Fruit fly (Drosophila melanogaster) whole organism, embryonic: ENCODE results near the gene CG1847.
A peak's percentile ranks its signal among the peaks of the same experiment; 100 is the strongest.

Experiments used
- CG10431 ChIP-seq: fragments of 200-800 bp; sonication (Bioruptor generic); optimal IDR thresholded peaks from 3 replicates; lab custom pipeline; 2018; ENCODE audit warnings: missing biosample characterization, mild to moderate bottlenecking, missing genetic modification characterization
- CG12155 ChIP-seq: fragments of 200-800 bp; sonication (Bioruptor generic); optimal IDR thresholded peaks from 3 replicates; lab custom pipeline; 2016; ENCODE audit warnings: missing biosample characterization, missing genetic modification characterization
- CG15073 ChIP-seq: fragments of 200-800 bp; sonication (Bioruptor generic); optimal IDR thresholded peaks from 2 replicates; lab custom pipeline; 2016; ENCODE audit warnings: missing biosample characterization, missing genetic modification characterization
- CG15269 ChIP-seq: fragments of 200-800 bp; sonication (Bioruptor generic); optimal IDR thresholded peaks from 2 replicates; lab custom pipeline; 2018; ENCODE audit warnings: missing biosample characterization, mild to moderate bottlenecking, missing genetic modification characterization, moderate library complexity
- CG16815 ChIP-seq: fragments of 200-800 bp; sonication (Bioruptor generic); optimal IDR thresholded peaks from 3 replicates; lab custom pipeline; 2017; ENCODE audit warnings: missing biosample characterization, mild to moderate bottlenecking, missing genetic modification characterization
- CG17568 ChIP-seq: fragments of 200-800 bp; sonication (Bioruptor generic); optimal IDR thresholded peaks from 2 replicates; lab custom pipeline; 2018; ENCODE audit warnings: missing biosample characterization, mild to moderate bottlenecking, missing genetic modification characterization, moderate library complexity
- CG18764 ChIP-seq: fragments of 200-800 bp; sonication (Bioruptor generic); optimal IDR thresholded peaks from 3 replicates; lab custom pipeline; 2016; ENCODE audit warnings: missing biosample characterization, missing genetic modification characterization
- CG2129 ChIP-seq: fragments of 200-800 bp; sonication (Bioruptor generic); IDR thresholded peaks from 2 replicates; pipeline ENCODE4 v1.3.6; 2022; ENCODE audit warnings: missing biosample characterization, missing genetic modification characterization; ENCODE audit not compliant: partially characterized antibody
- CG34224 ChIP-seq: fragments of 200-800 bp; sonication (Bioruptor generic); IDR thresholded peaks from 3 replicates; pipeline ENCODE4 v1.3.6; 2022; ENCODE audit warnings: missing biosample characterization, missing genetic modification characterization; ENCODE audit not compliant: partially characterized antibody
- CG34422 ChIP-seq: fragments of 200-800 bp; sonication (Bioruptor generic); IDR thresholded peaks from 3 replicates; pipeline ENCODE4 v1.3.6; 2022; ENCODE audit warnings: missing biosample characterization, missing genetic modification characterization
- CG3847 ChIP-seq: fragments of 200-800 bp; sonication (Bioruptor generic); IDR thresholded peaks from 2 replicates; pipeline ENCODE4 v1.3.6; 2022; ENCODE audit warnings: missing biosample characterization, missing genetic modification characterization
- CG4707 ChIP-seq: fragments of 200-800 bp; sonication (Bioruptor generic); optimal IDR thresholded peaks from 2 replicates; lab custom pipeline; 2018; ENCODE audit warnings: missing biosample characterization, mild to moderate bottlenecking, missing genetic modification characterization, moderate library complexity
- CG6765 ChIP-seq: fragments of 200-800 bp; sonication (Bioruptor generic); optimal IDR thresholded peaks from 3 replicates; lab custom pipeline; 2017; ENCODE audit warnings: missing biosample characterization, mild to moderate bottlenecking, missing genetic modification characterization
- CG7271 ChIP-seq: fragments of 200-800 bp; sonication (Bioruptor generic); optimal IDR thresholded peaks from 2 replicates; lab custom pipeline; 2018; ENCODE audit warnings: missing biosample characterization, mild to moderate bottlenecking, missing genetic modification characterization, moderate library complexity
- CG7372 ChIP-seq: fragments of 200-800 bp; sonication (Bioruptor generic); IDR thresholded peaks from 2 replicates; pipeline ENCODE4 v1.3.6; 2022; ENCODE audit warnings: missing biosample characterization, missing genetic modification characterization
- CG7987 ChIP-seq: fragments of 200-800 bp; sonication (Bioruptor generic); optimal IDR thresholded peaks from 2 replicates; lab custom pipeline; 2018; ENCODE audit warnings: missing biosample characterization, mild to moderate bottlenecking, missing genetic modification characterization, moderate library complexity
- Dbx ChIP-seq: fragments of 200-800 bp; sonication (Bioruptor generic); IDR thresholded peaks from 3 replicates; pipeline ENCODE4 v1.3.6; 2022; ENCODE audit warnings: missing biosample characterization, missing genetic modification characterization
- Doc2 ChIP-seq: fragments of 200-800 bp; sonication (Bioruptor generic); IDR thresholded peaks from 2 replicates; pipeline ENCODE4 v1.3.6; 2022; ENCODE audit warnings: missing biosample characterization, missing genetic modification characterization
- Dp ChIP-seq: fragments of 200-800 bp; sonication (Bioruptor generic); optimal IDR thresholded peaks from 2 replicates; lab custom pipeline; 2018; ENCODE audit warnings: missing biosample characterization, mild to moderate bottlenecking, missing genetic modification characterization, moderate library complexity
- Ets65A ChIP-seq: fragments of 200-800 bp; sonication (Bioruptor generic); peaks from one replicate; lab custom pipeline; 2016; ENCODE audit warnings: missing biosample characterization, missing genetic modification characterization
- HmgZ ChIP-seq: fragments of 200-800 bp; sonication (Bioruptor generic); optimal IDR thresholded peaks from 2 replicates; lab custom pipeline; 2018; ENCODE audit warnings: missing biosample characterization, mild to moderate bottlenecking, missing genetic modification characterization
- Hr78 ChIP-seq, 2 experiments: fragments of 200-800 bp in 1 of 2; fragments of >200 bp in 1 of 2; sonication (Bioruptor generic) in 1 of 2; optimal IDR thresholded peaks; 2 replicates each; lab custom pipeline; 2017 to 2019; ENCODE audit warnings: missing biosample characterization in 2 of 2, missing genetic modification characterization in 2 of 2, mild to moderate bottlenecking in 1 of 2, moderate library complexity in 1 of 2
- Jarid2 ChIP-seq: fragments of 200-800 bp; sonication (Bioruptor generic); optimal IDR thresholded peaks from 3 replicates; lab custom pipeline; 2017; ENCODE audit warnings: mild to moderate bottlenecking, missing biosample characterization, missing genetic modification reagents, missing genetic modification characterization
- MESR4 ChIP-seq: fragments of 200-800 bp; sonication (Bioruptor generic); optimal IDR thresholded peaks from 2 replicates; lab custom pipeline; 2018; ENCODE audit warnings: missing biosample characterization, mild to moderate bottlenecking, missing genetic modification characterization, moderate library complexity
- NC2β ChIP-seq: fragments of 200-800 bp; sonication (Bioruptor generic); optimal IDR thresholded peaks from 2 replicates; lab custom pipeline; 2016; ENCODE audit warnings: missing biosample characterization, missing genetic modification characterization
- Neu2 ChIP-seq: fragments of 200-800 bp; sonication (Bioruptor generic); optimal IDR thresholded peaks from 3 replicates; lab custom pipeline; 2016; ENCODE audit warnings: missing biosample characterization, missing genetic modification characterization, borderline replicate concordance
- Nf-YA ChIP-seq: fragments of 200-800 bp; sonication (Bioruptor generic); IDR thresholded peaks from 2 replicates; pipeline ENCODE4 v1.3.6; 2022; ENCODE audit warnings: missing biosample characterization, missing genetic modification characterization
- NfI ChIP-seq: fragments of 200-800 bp; sonication (Bioruptor generic); optimal IDR thresholded peaks from 3 replicates; lab custom pipeline; 2018; ENCODE audit warnings: missing biosample characterization, mild to moderate bottlenecking, missing genetic modification characterization, moderate library complexity
- PHDP ChIP-seq: fragments of 200-800 bp; sonication (Bioruptor generic); optimal IDR thresholded peaks from 3 replicates; lab custom pipeline; 2018; ENCODE audit warnings: missing biosample characterization, mild to moderate bottlenecking, missing genetic modification characterization, moderate library complexity
- Ravus ChIP-seq: fragments of 200-800 bp; sonication (Bioruptor generic); IDR thresholded peaks from 2 replicates; pipeline ENCODE4 v1.3.6; 2022; ENCODE audit warnings: missing biosample characterization, missing genetic modification characterization
- Sry-δ ChIP-seq: fragments of 200-800 bp; sonication (Bioruptor generic); optimal IDR thresholded peaks from 2 replicates; lab custom pipeline; 2016; ENCODE audit warnings: missing biosample characterization, missing genetic modification characterization
- Taf1 ChIP-seq: fragments of 200-800 bp; sonication (Bioruptor generic); IDR thresholded peaks from 2 replicates; pipeline ENCODE4 v1.3.6; 2022; ENCODE audit warnings: missing biosample characterization, missing genetic modification characterization
- YL-1 ChIP-seq: fragments of 200-800 bp; sonication (Bioruptor generic); optimal IDR thresholded peaks from 3 replicates; lab custom pipeline; 2017; ENCODE audit warnings: missing biosample characterization, mild to moderate bottlenecking, missing genetic modification characterization
- ac ChIP-seq: fragments of 200-800 bp; sonication (Bioruptor generic); optimal IDR thresholded peaks from 3 replicates; lab custom pipeline; 2017; ENCODE audit warnings: missing biosample characterization, mild to moderate bottlenecking, missing genetic modification characterization
- al ChIP-seq: fragments of 200-800 bp; sonication (Bioruptor generic); IDR thresholded peaks from 2 replicates; pipeline ENCODE4 v1.3.6; 2022; ENCODE audit warnings: missing biosample characterization, missing genetic modification characterization
- aop ChIP-seq: fragments of 200-800 bp; sonication (Bioruptor generic); IDR thresholded peaks from 2 replicates; pipeline ENCODE4 v1.3.6; 2022; ENCODE audit warnings: missing biosample characterization, missing genetic modification characterization
- ase ChIP-seq: fragments of 200-800 bp; sonication (Bioruptor generic); IDR thresholded peaks from 3 replicates; pipeline ENCODE4 v1.3.6; 2022; ENCODE audit warnings: missing biosample characterization, missing genetic modification characterization
- ash1 ChIP-seq: fragments of 200-800 bp; sonication (Bioruptor generic); optimal IDR thresholded peaks from 2 replicates; lab custom pipeline; 2018; ENCODE audit warnings: missing biosample characterization, mild to moderate bottlenecking, missing genetic modification characterization
- bab2 ChIP-seq: fragments of 200-800 bp; sonication (Bioruptor generic); optimal IDR thresholded peaks from 2 replicates; lab custom pipeline; 2016; ENCODE audit warnings: missing biosample characterization, missing genetic modification characterization
- disco-r ChIP-seq: fragments of 200-800 bp; sonication (Bioruptor generic); optimal IDR thresholded peaks from 2 replicates; lab custom pipeline; 2016; ENCODE audit warnings: missing biosample characterization, missing genetic modification characterization
- dm ChIP-seq: fragments of 200-800 bp; sonication (Bioruptor generic); optimal IDR thresholded peaks from 3 replicates; lab custom pipeline; 2016; ENCODE audit warnings: missing biosample characterization, missing genetic modification characterization
- dmrt99B ChIP-seq: fragments of 200-800 bp; sonication (Bioruptor generic); optimal IDR thresholded peaks from 2 replicates; lab custom pipeline; 2018; ENCODE audit warnings: missing biosample characterization, mild to moderate bottlenecking, missing genetic modification characterization, moderate library complexity
- gce ChIP-seq: fragments of 200-800 bp; sonication (Bioruptor generic); IDR thresholded peaks from 3 replicates; pipeline ENCODE4 v1.3.6; 2022; ENCODE audit warnings: missing biosample characterization, missing genetic modification characterization
- grn ChIP-seq: fragments of 200-800 bp; sonication (Bioruptor generic); optimal IDR thresholded peaks from 3 replicates; lab custom pipeline; 2017; ENCODE audit warnings: missing biosample characterization, missing genetic modification characterization
- lab ChIP-seq: fragments of 200-800 bp; sonication (Bioruptor generic); optimal IDR thresholded peaks from 3 replicates; lab custom pipeline; 2017; ENCODE audit warnings: missing biosample characterization, missing genetic modification characterization, mild to moderate bottlenecking, moderate library complexity, missing genetic modification reagents
- nau ChIP-seq: fragments of 200-800 bp; sonication (Bioruptor generic); optimal IDR thresholded peaks from 3 replicates; lab custom pipeline; 2017; ENCODE audit warnings: missing biosample characterization, mild to moderate bottlenecking, missing genetic modification characterization, missing genetic modification reagents
- pros ChIP-seq: fragments of 200-800 bp; sonication (Bioruptor generic); optimal IDR thresholded peaks from 3 replicates; lab custom pipeline; 2019; ENCODE audit warnings: missing biosample characterization, mild to moderate bottlenecking, missing genetic modification characterization, moderate library complexity
- pum ChIP-seq: fragments of 200-800 bp; sonication (Bioruptor generic); optimal IDR thresholded peaks from 2 replicates; lab custom pipeline; 2016; ENCODE audit warnings: missing biosample characterization, missing genetic modification characterization
- shn ChIP-seq: fragments of 200-800 bp; sonication (Bioruptor generic); optimal IDR thresholded peaks from 3 replicates; lab custom pipeline; 2016; ENCODE audit warnings: missing biosample characterization, missing genetic modification characterization
- tup ChIP-seq: fragments of 200-800 bp; sonication (Bioruptor generic); optimal IDR thresholded peaks from 2 replicates; lab custom pipeline; 2016; ENCODE audit warnings: missing biosample characterization, mild to moderate bottlenecking, missing genetic modification characterization, moderate library complexity
- twi ChIP-seq: fragments of 200-800 bp; optimal IDR thresholded peaks from 2 replicates; lab custom pipeline; 2019; ENCODE audit warnings: missing biosample characterization, mild to moderate bottlenecking, missing genetic modification characterization, moderate library complexity
- yki ChIP-seq: fragments of >200 bp; optimal IDR thresholded peaks from 3 replicates; lab custom pipeline; 2018

CG1847 gene

DNA sequence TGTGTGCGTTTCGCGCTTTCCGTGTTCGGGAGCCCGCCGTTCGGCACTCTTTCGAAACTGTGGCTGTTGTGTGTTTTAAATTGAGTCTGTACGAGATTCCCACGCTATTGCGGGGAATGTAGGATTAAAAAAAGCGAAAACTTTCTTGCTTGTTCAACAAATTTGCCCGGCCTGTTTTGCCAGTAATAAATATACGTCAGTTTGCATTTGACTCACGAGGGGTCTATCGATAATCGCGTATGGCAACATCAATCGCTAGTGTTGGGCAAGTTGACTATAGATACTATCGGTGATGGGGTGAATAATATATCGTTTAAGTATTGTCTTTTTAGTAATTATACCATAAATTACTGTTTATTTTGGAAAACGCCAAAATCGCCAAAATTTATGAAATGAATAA, 36.2 kb downstream of the CG1847 start, which contains the start of gene Upf1 (continued):
- peak; percentile 41; the same call in 1 of the 2 replicates for TF ChIP-seq CG3847
- TF ChIP-seq twi (tag; lab: Kevin White, UChicago): no peak
- TF ChIP-seq CG7271 (tag; lab: Kevin White, UChicago): no peak
- TF ChIP-seq Doc2 (GFP tag; lab: Robert Waterston, UW): no peak
- peak; percentile 59 for TF ChIP-seq MESR4 (GFP tag; lab: Kevin White, UChicago)
- no peak for TF ChIP-seq CG17568 (GFP tag; lab: Kevin White, UChicago)
- no peak for TF ChIP-seq Neu2 (GFP tag; lab: Kevin White, UChicago)
- TF ChIP-seq ase: no peak
- no peak for TF ChIP-seq NC2β
- TF ChIP-seq grn (GFP tag; lab: Kevin White, UChicago): no peak
- TF ChIP-seq Dp: peak; percentile 19
- TF ChIP-seq disco-r: no peak
- no peak for TF ChIP-seq Taf1 (GFP tag; lab: Robert Waterston, UW)
- no peak for TF ChIP-seq NfI
- TF ChIP-seq pros: no peak
- peak; percentile 47 for TF ChIP-seq Ets65A (GFP tag; lab: Kevin White, UChicago)
- no peak for TF ChIP-seq Hr78 (GFP tag; optimal IDR thresholded peaks at IDR 0.05; lab: Kevin White, UChicago)
- TF ChIP-seq CG7372: no peak
- no peak for TF ChIP-seq Dbx (GFP tag; lab: Robert Waterston, UW)
- no peak for TF ChIP-seq dmrt99B
- no peak for TF ChIP-seq shn (GFP tag; lab: Kevin White, UChicago)
- TF ChIP-seq CG18764 (GFP tag; lab: Kevin White, UChicago): no peak
- TF ChIP-seq CG15073: no peak
- peak; percentile 87 for TF ChIP-seq CG34224
- no peak for TF ChIP-seq lab (GFP tag; lab: Kevin White, UChicago)
- TF ChIP-seq YL-1 (GFP tag; lab: Kevin White, UChicago): peak; percentile 21
- no peak for TF ChIP-seq nau (GFP tag; lab: Kevin White, UChicago)
- TF ChIP-seq CG10431 (GFP tag; lab: Kevin White, UChicago): no peak
- no peak for TF ChIP-seq gce (GFP tag; lab: Robert Waterston, UW)
- TF ChIP-seq ash1 (GFP tag; lab: Kevin White, UChicago): no peak
- TF ChIP-seq Sry-δ (GFP tag; lab: Kevin White, UChicago): peak; percentile 80
- peak; percentile 79 for TF ChIP-seq CG2129 (GFP tag; lab: Robert Waterston, UW)
- TF ChIP-seq dm: peak; percentile 15
- no peak for TF ChIP-seq PHDP (tag; lab: Kevin White, UChicago)
- TF ChIP-seq Ravus (GFP tag; lab: Robert Waterston, UW): no peak
- no peak for TF ChIP-seq CG12155 (GFP tag; lab: Kevin White, UChicago)
- TF ChIP-seq Jarid2 (GFP tag; lab: Kevin White, UChicago): no peak
- no peak for TF ChIP-seq CG15269 (tag; lab: Kevin White, UChicago)
- TF ChIP-seq HmgZ (tag; lab: Kevin White, UChicago): peak; percentile 49
- TF ChIP-seq CG4707 (GFP tag; lab: Kevin White, UChicago): no peak
- TF ChIP-seq pum (GFP tag; lab: Kevin White, UChicago): no peak
- TF ChIP-seq CG34422 (GFP tag; lab: Robert Waterston, UW): peak; percentile 26; the same call in 2 of the 3 replicates
- TF ChIP-seq CG6765 (GFP tag; lab: Kevin White, UChicago): no peak
- no peak for TF ChIP-seq CG16815 (GFP tag; lab: Kevin White, UChicago)
- TF ChIP-seq bab2 (GFP tag; lab: Kevin White, UChicago): no peak
- no peak for TF ChIP-seq aop (GFP tag; lab: Robert Waterston, UW)
- TF ChIP-seq yki: no peak
- no peak for TF ChIP-seq tup (GFP tag; lab: Kevin White, UChicago)
- TF ChIP-seq al: 0 out of 2 replicates have a peak, but pooled peaks have one; percentile 26
- TF ChIP-seq ac: no peak
- TF ChIP-seq CG7987 (GFP tag; lab: Kevin White, UChicago): no peak
- no peak for TF ChIP-seq Nf-YA
